Fruit fly (Drosophila melanogaster): Measurements from ENCODE around the gene scf.

scf gene

dm6 chr3L:1295693-1296092 lies 2.8 kb upstream of the scf start, which contains the start of gene Rabex-5 (continued):
- TF ChIP-seq CG12155 (GFP tag; optimal IDR thresholded peaks at IDR 0.05) = peak; percentile 45
- TF ChIP-seq CG32767 (GFP tag; IDR thresholded peaks at IDR 0.05) = no peak
- TF ChIP-seq mam (GFP tag; optimal IDR thresholded peaks at IDR 0.05) = peak; percentile 54
- TF ChIP-seq CG17829 (tag; optimal IDR thresholded peaks at IDR 0.05) = peak; percentile 48
- TF ChIP-seq ind (GFP tag; optimal IDR thresholded peaks at IDR 0.05) = peak; percentile 4
- peak; percentile 89 for TF ChIP-seq Opbp (GFP tag; IDR thresholded peaks at IDR 0.05; ENCODE audit: partially characterized antibody)
- peak; percentile 14 for TF ChIP-seq ems (GFP tag; optimal IDR thresholded peaks at IDR 0.05)
- TF ChIP-seq Hmr (GFP tag; optimal IDR thresholded peaks at IDR 0.05) = peak; percentile 69
- TF ChIP-seq Hr3 (GFP tag; optimal IDR thresholded peaks at IDR 0.05) = peak; percentile 22
- TF ChIP-seq Gug (GFP tag; IDR thresholded peaks at IDR 0.05) = peak; percentile 52; the same call in 2 of the 4 replicates
- no peak for TF ChIP-seq CG8388 (GFP tag; optimal IDR thresholded peaks at IDR 0.05)
- peak; percentile 26 to 37 for TF ChIP-seq dpn (GFP tag; optimal IDR thresholded peaks at IDR 0.05)
- TF ChIP-seq CG18262 (tag; optimal IDR thresholded peaks at IDR 0.05) = peak; percentile 19
- TF ChIP-seq ato (GFP tag; IDR thresholded peaks at IDR 0.05; ENCODE audit: partially characterized antibody) = peak; percentile 68
- peak; percentile 32 for TF ChIP-seq phol (tag; optimal IDR thresholded peaks at IDR 0.05)
- peak; percentile 97 for TF ChIP-seq Sry-δ (GFP tag; optimal IDR thresholded peaks at IDR 0.05)
- peak; percentile 14 for TF ChIP-seq Meics (GFP tag; optimal IDR thresholded peaks at IDR 0.05)
- peak; percentile 82; the same call in 1 of the 2 replicates for TF ChIP-seq inv (GFP tag; IDR thresholded peaks at IDR 0.05; ENCODE audit: partially characterized antibody)
- peak; percentile 46 for TF ChIP-seq CG13894 (tag; optimal IDR thresholded peaks at IDR 0.05)
- peak; percentile 81 for TF ChIP-seq Dll (GFP tag; IDR thresholded peaks at IDR 0.05; ENCODE audit: partially characterized antibody)
- TF ChIP-seq zfh2 (GFP tag; optimal IDR thresholded peaks at IDR 0.05) = peak; percentile 50
- 0 out of 2 replicates have a peak, but pooled peaks have one; percentile 22 for TF ChIP-seq HLH3B (GFP tag; IDR thresholded peaks at IDR 0.05)
- TF ChIP-seq GATAe (GFP tag; conservative IDR thresholded peaks at IDR 0.05) = no peak
- TF ChIP-seq CG1647 (GFP tag; optimal IDR thresholded peaks at IDR 0.05) = no peak
- TF ChIP-seq lmd (GFP tag; IDR thresholded peaks at IDR 0.05) = peak; percentile 15; the same call in 1 of the 2 replicates
- peak; percentile 50 for TF ChIP-seq CG2116 (GFP tag; optimal IDR thresholded peaks at IDR 0.05)
- TF ChIP-seq Atf6 (GFP tag; IDR thresholded peaks at IDR 0.05) = no peak; the same call in 1 of the 2 replicates
- no peak for TF ChIP-seq CG6272 (GFP tag; IDR thresholded peaks at IDR 0.05)
- peak; percentile 87 for TF ChIP-seq CG42726 (GFP tag; IDR thresholded peaks at IDR 0.05; ENCODE audit: partially characterized antibody)
- TF ChIP-seq sug (tag; optimal IDR thresholded peaks at IDR 0.05) = no peak
- peak; percentile 94 for TF ChIP-seq CoRest (tag; optimal IDR thresholded peaks at IDR 0.05)
- peak; percentile 66; the same call in 2 of the 3 replicates for TF ChIP-seq mld (GFP tag; IDR thresholded peaks at IDR 0.05; ENCODE audit: partially characterized antibody)
- peak; percentile 88 for TF ChIP-seq row (GFP tag; IDR thresholded peaks at IDR 0.05)
- TF ChIP-seq Dp (GFP tag; optimal IDR thresholded peaks at IDR 0.05) = peak; percentile 67
- TF ChIP-seq HLH54F (GFP tag; optimal IDR thresholded peaks at IDR 0.05) = peak; percentile 16
- peak; percentile 89 for TF ChIP-seq BEAF-32 (GFP tag; optimal IDR thresholded peaks at IDR 0.05)
- TF ChIP-seq Rfx (GFP tag; IDR thresholded peaks at IDR 0.05) = peak; percentile 63
- TF ChIP-seq aop (GFP tag; IDR thresholded peaks at IDR 0.05) = no peak
- peak; percentile 60 for TF ChIP-seq lilli (GFP tag; optimal IDR thresholded peaks at IDR 0.05)
- TF ChIP-seq CG4424 (GFP tag; optimal IDR thresholded peaks at IDR 0.05) = peak; percentile 19
- peak; percentile 78 for TF ChIP-seq CG34224 (GFP tag; IDR thresholded peaks at IDR 0.05; ENCODE audit: partially characterized antibody)
- no peak for TF ChIP-seq CG1529 (GFP tag; optimal IDR thresholded peaks at IDR 0.05)
- 0 out of 2 replicates have a peak, but pooled peaks have one; percentile 14 for TF ChIP-seq al (GFP tag; IDR thresholded peaks at IDR 0.05)
- peak; percentile 25 for TF ChIP-seq CG10267 (tag; optimal IDR thresholded peaks at IDR 0.05)
- peak; percentile 44; the same call in 1 of the 2 replicates for TF ChIP-seq NFAT (GFP tag; IDR thresholded peaks at IDR 0.05)
- peak; percentile 8 for TF ChIP-seq NC2α (GFP tag; optimal IDR thresholded peaks at IDR 0.05)
- TF ChIP-seq CG13424 (tag; optimal IDR thresholded peaks at IDR 0.05) = peak; percentile 37
- TF ChIP-seq tap (tag; optimal IDR thresholded peaks at IDR 0.05) = no peak
- peak; percentile 74 for TF ChIP-seq E2f2 (GFP tag; IDR thresholded peaks at IDR 0.05)
- 0 out of 2 replicates have a peak, but pooled peaks have one; percentile 13 for TF ChIP-seq sisA (GFP tag; IDR thresholded peaks at IDR 0.05)
